Fruit fly (Drosophila melanogaster) whole organism, embryonic: ENCODE data around the gene CG46412.

Experiments used
- CG10654 ChIP-seq: fragments of 200-800 bp; sonication (Bioruptor generic); optimal IDR thresholded peaks from 2 replicates; lab custom pipeline; 2016; ENCODE audit warnings: missing biosample characterization, missing genetic modification characterization
- CG11093 ChIP-seq: fragments of 200-800 bp; sonication (Bioruptor generic); IDR thresholded peaks from 3 replicates; pipeline ENCODE4 v1.3.6; 2022; ENCODE audit warnings: missing biosample characterization, missing genetic modification characterization
- CG1233 ChIP-seq: fragments of 200-800 bp; sonication (Bioruptor generic); optimal IDR thresholded peaks from 4 replicates; lab custom pipeline; 2018; ENCODE audit warnings: missing biosample characterization, mild to moderate bottlenecking, missing genetic modification characterization
- CG13296 ChIP-seq: fragments of 200-800 bp; sonication (Bioruptor generic); optimal IDR thresholded peaks from 3 replicates; lab custom pipeline; 2018; ENCODE audit warnings: missing biosample characterization, mild to moderate bottlenecking, missing genetic modification characterization
- CG13775 ChIP-seq: fragments of 200-800 bp; sonication (Bioruptor generic); optimal IDR thresholded peaks from 3 replicates; lab custom pipeline; 2017; ENCODE audit warnings: missing biosample characterization, mild to moderate bottlenecking, missing genetic modification characterization
- CG1529 ChIP-seq: fragments of 200-800 bp; sonication (Bioruptor generic); optimal IDR thresholded peaks from 3 replicates; lab custom pipeline; 2018; ENCODE audit warnings: missing biosample characterization, missing genetic modification characterization
- CG1603 ChIP-seq: fragments of 200-800 bp; sonication (Bioruptor generic); optimal IDR thresholded peaks from 2 replicates; lab custom pipeline; 2019; ENCODE audit warnings: missing biosample characterization, mild to moderate bottlenecking, missing genetic modification characterization, moderate library complexity
- CG17361 ChIP-seq: fragments of 200-800 bp; sonication (Bioruptor generic); IDR thresholded peaks from 3 replicates; pipeline ENCODE4 v1.3.6; 2022; ENCODE audit warnings: missing biosample characterization, missing genetic modification characterization
- CG18619 ChIP-seq: fragments of 200-800 bp; sonication (Bioruptor generic); optimal IDR thresholded peaks from 3 replicates; lab custom pipeline; 2017; ENCODE audit warnings: missing biosample characterization, mild to moderate bottlenecking, missing genetic modification characterization
- CG31224 ChIP-seq: fragments of 200-800 bp; sonication (Bioruptor generic); IDR thresholded peaks from 2 replicates; pipeline ENCODE4 v1.3.6; 2022; ENCODE audit warnings: missing biosample characterization, missing genetic modification characterization
- CG3281 ChIP-seq: fragments of 200-800 bp; sonication (Bioruptor generic); optimal IDR thresholded peaks from 3 replicates; lab custom pipeline; 2017; ENCODE audit warnings: missing biosample characterization, mild to moderate bottlenecking, missing genetic modification characterization
- CG6765 ChIP-seq: fragments of 200-800 bp; sonication (Bioruptor generic); optimal IDR thresholded peaks from 3 replicates; lab custom pipeline; 2017; ENCODE audit warnings: missing biosample characterization, mild to moderate bottlenecking, missing genetic modification characterization
- CG8290 ChIP-seq, 3 experiments: fragments of 200-800 bp; sonication (Bioruptor generic); optimal IDR thresholded peaks; 2 replicates each; lab custom pipeline; 2016 to 2019; ENCODE audit warnings: missing biosample characterization in 3 of 3, missing genetic modification characterization in 3 of 3, mild to moderate bottlenecking in 2 of 3, moderate library complexity in 1 of 3
- CG9437 ChIP-seq: fragments of 200-800 bp; sonication (Bioruptor generic); optimal IDR thresholded peaks from 2 replicates; lab custom pipeline; 2018; ENCODE audit warnings: missing biosample characterization, mild to moderate bottlenecking, missing genetic modification characterization
- CG9727 ChIP-seq: fragments of 200-800 bp; sonication (Bioruptor generic); optimal IDR thresholded peaks from 3 replicates; lab custom pipeline; 2017; ENCODE audit warnings: missing biosample characterization, mild to moderate bottlenecking, missing genetic modification characterization
- D ChIP-seq, 2 experiments: fragments of 200-800 bp in 1 of 2; fragments of >200 bp in 1 of 2; sonication (Bioruptor generic) in 1 of 2; optimal IDR thresholded peaks; 2 replicates in 1 of 2; 3 replicates in 1 of 2; lab custom pipeline; 2017; ENCODE audit warnings: mild to moderate bottlenecking in 1 of 2, missing biosample characterization in 1 of 2, missing genetic modification characterization in 1 of 2, missing genetic modification reagents in 1 of 2
- D19A ChIP-seq: fragments of 200-800 bp; optimal IDR thresholded peaks from 3 replicates; lab custom pipeline; 2019; ENCODE audit warnings: missing biosample characterization, mild to moderate bottlenecking, missing genetic modification characterization, moderate library complexity
- Fer3 ChIP-seq: fragments of 200-800 bp; sonication (Bioruptor generic); optimal IDR thresholded peaks from 2 replicates; lab custom pipeline; 2018; ENCODE audit warnings: missing biosample characterization, mild to moderate bottlenecking, missing genetic modification characterization, moderate library complexity
- GATAe ChIP-seq: fragments of 200-800 bp; sonication (Bioruptor generic); conservative IDR thresholded peaks from 2 replicates; pipeline ENCODE4 v1.3.6; 2022; ENCODE audit warnings: missing biosample characterization, missing genetic modification characterization
- Hr78 ChIP-seq, 2 experiments: fragments of 200-800 bp in 1 of 2; fragments of >200 bp in 1 of 2; sonication (Bioruptor generic) in 1 of 2; optimal IDR thresholded peaks; 2 replicates each; lab custom pipeline; 2017 to 2019; ENCODE audit warnings: missing biosample characterization in 2 of 2, missing genetic modification characterization in 2 of 2, mild to moderate bottlenecking in 1 of 2, moderate library complexity in 1 of 2
- Myb ChIP-seq: fragments of 200-800 bp; sonication (Bioruptor generic); optimal IDR thresholded peaks from 2 replicates; lab custom pipeline; 2016; ENCODE audit warnings: missing biosample characterization, missing genetic modification characterization
- NC2α ChIP-seq: fragments of 200-800 bp; sonication (Bioruptor generic); optimal IDR thresholded peaks from 2 replicates; lab custom pipeline; 2016; ENCODE audit warnings: missing biosample characterization, missing genetic modification characterization
- Neu2 ChIP-seq: fragments of 200-800 bp; sonication (Bioruptor generic); optimal IDR thresholded peaks from 3 replicates; lab custom pipeline; 2016; ENCODE audit warnings: missing biosample characterization, missing genetic modification characterization, borderline replicate concordance
- Nf-YC ChIP-seq: fragments of 200-800 bp; optimal IDR thresholded peaks from 3 replicates; lab custom pipeline; 2019; ENCODE audit warnings: missing biosample characterization, mild to moderate bottlenecking, missing genetic modification characterization, moderate library complexity
- Oli ChIP-seq: fragments of 200-800 bp; sonication (Bioruptor generic); optimal IDR thresholded peaks from 2 replicates; lab custom pipeline; 2018; ENCODE audit warnings: missing biosample characterization, mild to moderate bottlenecking, missing genetic modification characterization, moderate library complexity
- Rfx ChIP-seq: fragments of 200-800 bp; sonication (Bioruptor generic); IDR thresholded peaks from 2 replicates; pipeline ENCODE4 v1.3.6; 2022; ENCODE audit warnings: missing biosample characterization, missing genetic modification characterization
- ab ChIP-seq: fragments of 200-800 bp; sonication (Bioruptor generic); optimal IDR thresholded peaks from 2 replicates; lab custom pipeline; 2016; ENCODE audit warnings: missing biosample characterization, missing genetic modification characterization
- caup ChIP-seq: fragments of 200-800 bp; sonication (Bioruptor generic); optimal IDR thresholded peaks from 3 replicates; lab custom pipeline; 2017; ENCODE audit warnings: missing biosample characterization, mild to moderate bottlenecking, missing genetic modification characterization, moderate library complexity; ENCODE audit not compliant: severe bottlenecking
- chif ChIP-seq, 2 experiments: fragments of 200-800 bp; sonication (Bioruptor generic); optimal IDR thresholded peaks; 3 replicates each; lab custom pipeline; 2016; ENCODE audit warnings: missing biosample characterization in 2 of 2, missing genetic modification characterization in 2 of 2
- chinmo ChIP-seq: fragments of 200-800 bp; sonication (Bioruptor generic); IDR thresholded peaks from 4 replicates; pipeline ENCODE4 v1.3.6; 2022; ENCODE audit warnings: missing biosample characterization, missing genetic modification characterization; ENCODE audit not compliant: partially characterized antibody
- cwo ChIP-seq: fragments of 200-800 bp; sonication (Bioruptor generic); optimal IDR thresholded peaks from 3 replicates; lab custom pipeline; 2017; ENCODE audit warnings: missing biosample characterization, missing genetic modification characterization, mild to moderate bottlenecking, moderate library complexity, missing genetic modification reagents
- en ChIP-seq: fragments of 200-800 bp; sonication (Bioruptor generic); optimal IDR thresholded peaks from 2 replicates; lab custom pipeline; 2016; ENCODE audit warnings: missing biosample characterization, missing genetic modification characterization
- gem ChIP-seq: fragments of 200-800 bp; sonication (Bioruptor generic); optimal IDR thresholded peaks from 2 replicates; lab custom pipeline; 2019; ENCODE audit warnings: missing biosample characterization, mild to moderate bottlenecking, missing genetic modification characterization, moderate library complexity
- grau ChIP-seq: fragments of 200-800 bp; optimal IDR thresholded peaks from 3 replicates; lab custom pipeline; 2019; ENCODE audit warnings: missing biosample characterization, mild to moderate bottlenecking, missing genetic modification characterization, moderate library complexity
- hth ChIP-seq: fragments of >200 bp; optimal IDR thresholded peaks from 2 replicates; lab custom pipeline; 2017; ENCODE audit warnings: inconsistent platforms
- lmd ChIP-seq: fragments of 200-800 bp; sonication (Bioruptor generic); IDR thresholded peaks from 2 replicates; pipeline ENCODE4 v1.3.6; 2022; ENCODE audit warnings: missing biosample characterization, missing genetic modification characterization
- mam ChIP-seq: fragments of 200-800 bp; sonication (Bioruptor generic); optimal IDR thresholded peaks from 3 replicates; lab custom pipeline; 2016; ENCODE audit warnings: missing biosample characterization, missing genetic modification characterization
- phol ChIP-seq: fragments of 200-800 bp; sonication (Bioruptor generic); optimal IDR thresholded peaks from 3 replicates; lab custom pipeline; 2018; ENCODE audit warnings: missing biosample characterization, mild to moderate bottlenecking, missing genetic modification characterization, moderate library complexity
- pnt ChIP-seq: fragments of 200-800 bp; sonication (Bioruptor generic); optimal IDR thresholded peaks from 3 replicates; lab custom pipeline; 2016; ENCODE audit warnings: missing biosample characterization, missing genetic modification characterization
- rib ChIP-seq: fragments of 200-800 bp; sonication (Bioruptor generic); IDR thresholded peaks from 2 replicates; pipeline ENCODE4 v1.3.6; 2022; ENCODE audit warnings: missing biosample characterization, missing genetic modification characterization
- row ChIP-seq: fragments of 200-800 bp; sonication (Bioruptor generic); IDR thresholded peaks from 3 replicates; pipeline ENCODE4 v1.3.6; 2022; ENCODE audit warnings: missing biosample characterization, missing genetic modification characterization
- slbo ChIP-seq: fragments of 200-800 bp; sonication (Bioruptor generic); IDR thresholded peaks from 2 replicates; pipeline ENCODE4 v1.3.6; 2022; ENCODE audit warnings: missing biosample characterization, missing genetic modification characterization
- sob ChIP-seq: fragments of 200-800 bp; sonication (Bioruptor generic); IDR thresholded peaks from 2 replicates; pipeline ENCODE4 v1.3.6; 2022; ENCODE audit warnings: missing biosample characterization, missing genetic modification characterization
- sug ChIP-seq: fragments of 200-800 bp; optimal IDR thresholded peaks from 2 replicates; lab custom pipeline; 2019; ENCODE audit warnings: missing biosample characterization, mild to moderate bottlenecking, missing genetic modification characterization, moderate library complexity
- tgo ChIP-seq: fragments of 200-800 bp; sonication (Bioruptor generic); IDR thresholded peaks from 3 replicates; pipeline ENCODE4 v1.3.6; 2022; ENCODE audit warnings: missing biosample characterization, missing genetic modification characterization
- ttk ChIP-seq: fragments of 200-800 bp; sonication (Bioruptor generic); IDR thresholded peaks from 2 replicates; pipeline ENCODE4 v2.1.2; 2022; ENCODE audit warnings: missing biosample characterization, missing genetic modification characterization
- vfl ChIP-seq: fragments of 200-800 bp; sonication (Bioruptor generic); optimal IDR thresholded peaks from 2 replicates; lab custom pipeline; 2016; ENCODE audit warnings: missing biosample characterization, missing genetic modification characterization
- zfh2 ChIP-seq: fragments of 200-800 bp; sonication (Bioruptor generic); optimal IDR thresholded peaks from 2 replicates; lab custom pipeline; 2016; ENCODE audit warnings: missing biosample characterization, missing genetic modification characterization

The CG46412 gene

DNA sequence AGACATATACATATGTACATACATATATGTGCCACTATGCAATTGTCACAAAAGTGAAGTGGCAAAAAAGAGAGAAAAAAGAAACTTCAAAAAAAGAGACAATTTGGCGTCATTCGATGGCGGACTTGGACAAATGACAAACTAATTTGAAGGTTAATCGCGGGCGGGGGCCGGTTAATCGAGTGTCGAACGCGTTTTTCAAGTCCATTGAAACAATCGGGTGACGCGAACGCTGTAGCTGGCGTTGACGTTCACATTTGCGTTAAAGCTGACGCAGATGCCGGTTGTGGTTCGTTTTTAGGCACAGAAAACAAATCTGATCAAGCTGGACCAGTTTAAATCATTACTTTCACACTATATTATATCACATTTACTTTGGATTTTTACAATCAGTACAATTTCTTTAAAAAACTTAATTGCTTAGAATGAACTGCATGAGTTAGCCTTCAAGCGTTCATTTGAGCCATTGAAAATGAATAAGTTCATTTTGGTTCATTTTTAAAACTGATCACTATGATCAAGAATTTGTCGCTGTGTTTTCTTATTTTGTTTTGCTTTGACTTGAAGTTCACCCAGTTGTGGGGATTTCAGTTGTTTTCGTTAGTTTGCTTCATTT lies 30.1 kb downstream of the CG46412 start (continued):
- TF ChIP-seq GATAe (GFP tag; lab: Robert Waterston, UW): no peak
- no peak for TF ChIP-seq Hr78 (GFP tag; optimal IDR thresholded peaks at IDR 0.05; lab: Kevin White, UChicago)
- TF ChIP-seq pnt (GFP tag; lab: Kevin White, UChicago): peak; percentile 36
- peak; percentile 74; the same call in 1 of the 2 replicates for TF ChIP-seq Rfx (GFP tag; lab: Robert Waterston, UW)
- peak; percentile 59 for TF ChIP-seq CG13296 (GFP tag; lab: Kevin White, UChicago)
- peak; percentile 30 for TF ChIP-seq CG9437 (GFP tag; lab: Kevin White, UChicago)
- peak; percentile 80 for TF ChIP-seq row (GFP tag; lab: Robert Waterston, UW)
- TF ChIP-seq CG3281 (GFP tag; lab: Kevin White, UChicago): peak; percentile 61
- peak; percentile 36; the same call in 1 of the 2 replicates for TF ChIP-seq ttk (GFP tag; lab: Robert Waterston, UW)
- TF ChIP-seq CG9727 (GFP tag; lab: Kevin White, UChicago): peak; percentile 22
- TF ChIP-seq CG31224: 0 out of 2 replicates have a peak, but pooled peaks have one; percentile 7
- TF ChIP-seq Myb (GFP tag; lab: Kevin White, UChicago): peak; percentile 30
- no peak for TF ChIP-seq rib (GFP tag; lab: Robert Waterston, UW)
- peak; percentile 51 for TF ChIP-seq sob
- TF ChIP-seq cwo (GFP tag; lab: Kevin White, UChicago): peak; percentile 60
- peak; percentile 19 for TF ChIP-seq phol (tag; lab: Kevin White, UChicago)
- TF ChIP-seq CG13775 (GFP tag; lab: Kevin White, UChicago): peak; percentile 9
- peak; percentile 44; the same call in 2 of the 3 replicates for TF ChIP-seq tgo (GFP tag; lab: Robert Waterston, UW)
- peak; percentile 66 for TF ChIP-seq slbo
- peak; percentile 11 for TF ChIP-seq NC2α (GFP tag; lab: Kevin White, UChicago)
- peak; percentile 69 for TF ChIP-seq gem
- TF ChIP-seq Fer3 (tag; lab: Kevin White, UChicago): peak; percentile 41
- peak; percentile 2 for TF ChIP-seq vfl
- TF ChIP-seq chinmo (GFP tag; lab: Robert Waterston, UW): peak; percentile 50; the same call in 1 of the 4 replicates
- peak; percentile 35 for TF ChIP-seq sug
- TF ChIP-seq CG17361 (GFP tag; lab: Robert Waterston, UW): peak; percentile 68
- TF ChIP-seq hth (lab: Kevin White, UChicago): no peak
- peak; percentile 41 for TF ChIP-seq caup (GFP tag; lab: Kevin White, UChicago)
- TF ChIP-seq Neu2 (GFP tag; lab: Kevin White, UChicago): no peak
- TF ChIP-seq D (optimal IDR thresholded peaks at IDR 0.05; lab: Kevin White, UChicago): no peak
- no peak for TF ChIP-seq D (GFP tag; optimal IDR thresholded peaks at IDR 0.05; lab: Kevin White, UChicago)
- TF ChIP-seq chif (GFP tag; optimal IDR thresholded peaks at IDR 0.05; lab: Kevin White, UChicago): peak in 1 of 2 experiments; percentile 18
- TF ChIP-seq Oli: peak; percentile 54
- peak; percentile 22 for TF ChIP-seq CG6765 (GFP tag; lab: Kevin White, UChicago)
- peak; percentile 36 for TF ChIP-seq ab (GFP tag; lab: Kevin White, UChicago)
- TF ChIP-seq en (GFP tag; lab: Kevin White, UChicago): peak; percentile 29
- TF ChIP-seq zfh2: peak; percentile 19
- peak; percentile 25 for TF ChIP-seq D19A
- TF ChIP-seq CG1233 (GFP tag; lab: Kevin White, UChicago): peak; percentile 34
- TF ChIP-seq CG8290 (GFP tag; optimal IDR thresholded peaks at IDR 0.05; lab: Kevin White, UChicago): no peak
- TF ChIP-seq CG8290 (tag; optimal IDR thresholded peaks at IDR 0.05; lab: Kevin White, UChicago): peak in 1 of 2 experiments; percentile 52
- peak; percentile 9 for TF ChIP-seq CG1603 (tag; lab: Kevin White, UChicago)
- TF ChIP-seq lmd: peak; percentile 56; the same call in 1 of the 2 replicates
- TF ChIP-seq grau (tag; lab: Kevin White, UChicago): peak; percentile 68
- TF ChIP-seq mam: peak; percentile 45
- peak; percentile 40; the same call in 1 of the 3 replicates for TF ChIP-seq CG11093 (GFP tag; lab: Robert Waterston, UW)
- TF ChIP-seq CG18619: peak; percentile 18
- TF ChIP-seq CG10654 (GFP tag; lab: Kevin White, UChicago): no peak
- no peak for TF ChIP-seq CG1529 (GFP tag; lab: Kevin White, UChicago)
- TF ChIP-seq Nf-YC (tag; lab: Kevin White, UChicago): peak; percentile 58
